Worm (Caenorhabditis elegans) whole organism, L1 larva: ENCODE data around the gene panl-2.

ENCODE experiments used
- Y116A8C.19 ChIP-seq: sonication (generic microtip); optimal IDR thresholded peaks from 2 replicates; lab custom pipeline; 2016; ENCODE audit warnings: missing compliant biosample characterization, missing genetic modification characterization, borderline replicate concordance
- elt-3 ChIP-seq, 6 experiments: fragments of 150-350 bp in 1 of 6; sonication (generic microtip); optimal IDR thresholded peaks; 2 replicates each; lab custom pipeline; 2017 to 2018; ENCODE audit warnings: missing biosample characterization in 6 of 6, missing genetic modification characterization in 6 of 6, inconsistent platforms in 1 of 6
- ets-5 ChIP-seq: fragments of 200-800 bp; sonication (Bioruptor generic); IDR thresholded peaks from 2 replicates; pipeline ENCODE4 v1.3.6; 2022; ENCODE audit warnings: missing genetic modification characterization, missing compliant biosample characterization
- lin-13 ChIP-seq: fragments of 150-350 bp; optimal IDR thresholded peaks from 2 replicates; lab custom pipeline; 2014; ENCODE audit warnings: missing biosample characterization, missing genetic modification reagents, missing genetic modification characterization
- unc-86 ChIP-seq: sonication (generic microtip); optimal IDR thresholded peaks from 2 replicates; lab custom pipeline; 2016; ENCODE audit warnings: missing genetic modification characterization, missing compliant biosample characterization

DNA sequence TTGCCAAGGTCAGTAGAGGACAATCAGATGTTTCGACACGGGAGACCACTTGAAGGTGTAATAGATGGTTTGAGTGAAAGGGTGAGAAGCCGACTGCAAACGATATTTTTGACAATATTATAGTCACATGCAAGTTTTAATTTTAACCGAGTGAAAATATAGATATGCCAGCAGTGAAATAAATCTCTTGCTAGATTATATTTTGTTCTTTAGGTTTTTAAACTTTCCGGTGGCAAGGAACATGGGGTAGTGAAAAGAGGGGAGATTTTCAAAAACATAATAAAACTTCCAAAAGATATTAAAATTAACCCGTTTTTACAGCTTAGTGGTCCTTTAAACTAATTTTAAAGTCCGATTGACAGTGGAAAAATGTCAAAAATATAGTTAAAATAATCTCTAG, 37.4 kb upstream of the panl-2 start, which contains the start of gene C06E8.5:
- TF ChIP-seq Y116A8C.19 (tag; lab: Kevin White, UChicago) (no peak), unc-86 (tag; lab: Kevin White, UChicago) (no peak), elt-3 (tag; optimal IDR thresholded peaks at IDR 0.05; lab: Kevin White, UChicago) (no peak), lin-13 (GFP tag; lab: Kevin White, UChicago) (no peak), ets-5 (no peak)
